Fruit fly (Drosophila melanogaster) whole organism, embryonic: ENCODE data around the gene dls.

ENCODE experiments used
- Abd-B ChIP-seq: fragments of 200-800 bp; sonication (Bioruptor generic); optimal IDR thresholded peaks from 2 replicates; lab custom pipeline; 2018; ENCODE audit warnings: missing biosample characterization, mild to moderate bottlenecking, missing genetic modification characterization, moderate library complexity
- Atf6 ChIP-seq: fragments of 200-800 bp; sonication (Bioruptor generic); IDR thresholded peaks from 2 replicates; pipeline ENCODE4 v1.3.6; 2022; ENCODE audit warnings: missing biosample characterization, missing genetic modification characterization
- Bgb ChIP-seq: fragments of 200-800 bp; sonication (Bioruptor generic); IDR thresholded peaks from 2 replicates; pipeline ENCODE4 v1.3.6; 2022; ENCODE audit warnings: missing biosample characterization, missing genetic modification characterization; ENCODE audit not compliant: partially characterized antibody
- CG10267 ChIP-seq: fragments of 200-800 bp; sonication (Bioruptor generic); optimal IDR thresholded peaks from 2 replicates; lab custom pipeline; 2018; ENCODE audit warnings: missing biosample characterization, mild to moderate bottlenecking, missing genetic modification characterization, moderate library complexity
- CG10321 ChIP-seq: fragments of 200-800 bp; sonication (Bioruptor generic); IDR thresholded peaks from 2 replicates; pipeline ENCODE4 v1.3.6; 2022; ENCODE audit warnings: missing biosample characterization, missing genetic modification characterization
- CG10979 ChIP-seq: fragments of 200-800 bp; sonication (Bioruptor generic); optimal IDR thresholded peaks from 2 replicates; lab custom pipeline; 2018; ENCODE audit warnings: missing biosample characterization, mild to moderate bottlenecking, missing genetic modification characterization, moderate library complexity
- CG11398 ChIP-seq: fragments of 200-800 bp; sonication (Bioruptor generic); optimal IDR thresholded peaks from 2 replicates; lab custom pipeline; 2016; ENCODE audit warnings: missing biosample characterization, missing genetic modification characterization
- CG11456 ChIP-seq: fragments of 200-800 bp; sonication (Bioruptor generic); IDR thresholded peaks from 3 replicates; pipeline ENCODE4 v1.3.6; 2022; ENCODE audit warnings: missing biosample characterization, missing genetic modification characterization
- CG11504 ChIP-seq: fragments of 200-800 bp; sonication (Bioruptor generic); optimal IDR thresholded peaks from 3 replicates; lab custom pipeline; 2019; ENCODE audit warnings: missing biosample characterization, mild to moderate bottlenecking, missing genetic modification characterization, moderate library complexity
- CG1233 ChIP-seq: fragments of 200-800 bp; sonication (Bioruptor generic); optimal IDR thresholded peaks from 4 replicates; lab custom pipeline; 2018; ENCODE audit warnings: missing biosample characterization, mild to moderate bottlenecking, missing genetic modification characterization
- CG17361 ChIP-seq: fragments of 200-800 bp; sonication (Bioruptor generic); IDR thresholded peaks from 3 replicates; pipeline ENCODE4 v1.3.6; 2022; ENCODE audit warnings: missing biosample characterization, missing genetic modification characterization
- CG17385 ChIP-seq: fragments of 200-800 bp; sonication (Bioruptor generic); optimal IDR thresholded peaks from 3 replicates; lab custom pipeline; 2018; ENCODE audit warnings: missing biosample characterization, mild to moderate bottlenecking, missing genetic modification characterization
- CG18011 ChIP-seq: fragments of 200-800 bp; sonication (Bioruptor generic); optimal IDR thresholded peaks from 2 replicates; lab custom pipeline; 2017; ENCODE audit warnings: missing biosample characterization, missing genetic modification characterization, mild to moderate bottlenecking, moderate library complexity, missing genotype
- CG18262 ChIP-seq: fragments of 200-800 bp; optimal IDR thresholded peaks from 3 replicates; lab custom pipeline; 2019; ENCODE audit warnings: missing biosample characterization, mild to moderate bottlenecking, missing genetic modification characterization, moderate library complexity
- CG2678 ChIP-seq: fragments of 200-800 bp; sonication (Bioruptor generic); optimal IDR thresholded peaks from 3 replicates; lab custom pipeline; 2019; ENCODE audit warnings: missing biosample characterization, mild to moderate bottlenecking, missing genetic modification characterization, moderate library complexity
- CG31224 ChIP-seq: fragments of 200-800 bp; sonication (Bioruptor generic); IDR thresholded peaks from 2 replicates; pipeline ENCODE4 v1.3.6; 2022; ENCODE audit warnings: missing biosample characterization, missing genetic modification characterization
- CG4424 ChIP-seq: fragments of 200-800 bp; sonication (Bioruptor generic); optimal IDR thresholded peaks from 3 replicates; lab custom pipeline; 2016; ENCODE audit warnings: missing biosample characterization, missing genetic modification characterization
- CG5245 ChIP-seq: fragments of 200-800 bp; sonication (Bioruptor generic); optimal IDR thresholded peaks from 3 replicates; lab custom pipeline; 2016; ENCODE audit warnings: missing biosample characterization, missing genetic modification characterization
- CG7556 ChIP-seq: fragments of 200-800 bp; sonication (Bioruptor generic); optimal IDR thresholded peaks from 2 replicates; lab custom pipeline; 2017; ENCODE audit warnings: missing biosample characterization, mild to moderate bottlenecking, missing genetic modification characterization
- CG7839 ChIP-seq: fragments of 200-800 bp; sonication (Bioruptor generic); optimal IDR thresholded peaks from 3 replicates; lab custom pipeline; 2018; ENCODE audit warnings: missing biosample characterization, mild to moderate bottlenecking, missing genetic modification characterization, moderate library complexity
- CG9727 ChIP-seq: fragments of 200-800 bp; sonication (Bioruptor generic); optimal IDR thresholded peaks from 3 replicates; lab custom pipeline; 2017; ENCODE audit warnings: missing biosample characterization, mild to moderate bottlenecking, missing genetic modification characterization
- D ChIP-seq, 2 experiments: fragments of 200-800 bp in 1 of 2; fragments of >200 bp in 1 of 2; sonication (Bioruptor generic) in 1 of 2; optimal IDR thresholded peaks; 2 replicates in 1 of 2; 3 replicates in 1 of 2; lab custom pipeline; 2017; ENCODE audit warnings: mild to moderate bottlenecking in 1 of 2, missing biosample characterization in 1 of 2, missing genetic modification characterization in 1 of 2, missing genetic modification reagents in 1 of 2
- Dip3 ChIP-seq: fragments of 200-800 bp; sonication (Bioruptor generic); optimal IDR thresholded peaks from 3 replicates; lab custom pipeline; 2016; ENCODE audit warnings: missing biosample characterization, missing genetic modification characterization
- Drgx ChIP-seq: fragments of 200-800 bp; sonication (Bioruptor generic); IDR thresholded peaks from 2 replicates; pipeline ENCODE4 v1.3.6; 2022; ENCODE audit warnings: missing biosample characterization, missing genetic modification characterization
- HLH4C ChIP-seq: fragments of 200-800 bp; sonication (Bioruptor generic); IDR thresholded peaks from 3 replicates; pipeline ENCODE4 v1.3.6; 2022; ENCODE audit warnings: missing biosample characterization, missing genetic modification characterization; ENCODE audit not compliant: partially characterized antibody
- MBD-R2 ChIP-seq: fragments of 200-800 bp; sonication (Bioruptor generic); IDR thresholded peaks from 2 replicates; pipeline ENCODE4 v1.3.6; 2022; ENCODE audit warnings: missing biosample characterization, missing genetic modification characterization
- Med ChIP-seq: fragments of 200-800 bp; sonication (Bioruptor generic); peaks from one replicate; lab custom pipeline; 2016; ENCODE audit warnings: missing biosample characterization, missing genetic modification characterization, mild to moderate bottlenecking, inconsistent platforms, moderate library complexity
- Spps ChIP-seq: fragments of 200-800 bp; sonication (Bioruptor generic); optimal IDR thresholded peaks from 2 replicates; lab custom pipeline; 2018; ENCODE audit warnings: missing biosample characterization, mild to moderate bottlenecking, missing genetic modification characterization
- Stat92E ChIP-seq, 3 experiments: fragments of >200 bp in 2 of 3; fragments of 200-800 bp in 1 of 3; sonication (Bioruptor generic) in 1 of 3; optimal IDR thresholded peaks; 2 replicates each; lab custom pipeline; 2017 to 2019; ENCODE audit warnings: missing biosample characterization in 3 of 3, missing genetic modification characterization in 3 of 3, mild to moderate bottlenecking in 1 of 3, moderate library complexity in 1 of 3
- ac ChIP-seq: fragments of 200-800 bp; sonication (Bioruptor generic); optimal IDR thresholded peaks from 3 replicates; lab custom pipeline; 2017; ENCODE audit warnings: missing biosample characterization, mild to moderate bottlenecking, missing genetic modification characterization
- al ChIP-seq: fragments of 200-800 bp; sonication (Bioruptor generic); IDR thresholded peaks from 2 replicates; pipeline ENCODE4 v1.3.6; 2022; ENCODE audit warnings: missing biosample characterization, missing genetic modification characterization
- aop ChIP-seq: fragments of 200-800 bp; sonication (Bioruptor generic); IDR thresholded peaks from 2 replicates; pipeline ENCODE4 v1.3.6; 2022; ENCODE audit warnings: missing biosample characterization, missing genetic modification characterization
- ase ChIP-seq: fragments of 200-800 bp; sonication (Bioruptor generic); IDR thresholded peaks from 3 replicates; pipeline ENCODE4 v1.3.6; 2022; ENCODE audit warnings: missing biosample characterization, missing genetic modification characterization
- ato ChIP-seq: fragments of 200-800 bp; sonication (Bioruptor generic); IDR thresholded peaks from 2 replicates; pipeline ENCODE4 v1.3.6; 2022; ENCODE audit warnings: missing biosample characterization, missing genetic modification characterization; ENCODE audit not compliant: partially characterized antibody
- bab2 ChIP-seq: fragments of 200-800 bp; sonication (Bioruptor generic); optimal IDR thresholded peaks from 2 replicates; lab custom pipeline; 2016; ENCODE audit warnings: missing biosample characterization, missing genetic modification characterization
- ci ChIP-seq: fragments of 200-800 bp; sonication (Bioruptor generic); IDR thresholded peaks from 3 replicates; pipeline ENCODE4 v1.3.6; 2022; ENCODE audit warnings: missing biosample characterization, missing genetic modification characterization
- dmrt11E ChIP-seq: fragments of 200-800 bp; sonication (Bioruptor generic); optimal IDR thresholded peaks from 3 replicates; lab custom pipeline; 2018; ENCODE audit warnings: missing biosample characterization, mild to moderate bottlenecking, missing genetic modification characterization, moderate library complexity
- ems ChIP-seq: fragments of 200-800 bp; sonication (Bioruptor generic); optimal IDR thresholded peaks from 3 replicates; lab custom pipeline; 2016; ENCODE audit warnings: missing biosample characterization, missing genetic modification characterization
- fd96Cb ChIP-seq: fragments of 200-800 bp; sonication (Bioruptor generic); optimal IDR thresholded peaks from 2 replicates; lab custom pipeline; 2018; ENCODE audit warnings: missing biosample characterization, mild to moderate bottlenecking, missing genetic modification characterization, moderate library complexity
- gro ChIP-seq: fragments of 200-800 bp; sonication (Bioruptor generic); optimal IDR thresholded peaks from 2 replicates; lab custom pipeline; 2016; ENCODE audit warnings: missing biosample characterization, missing genetic modification characterization
- jumu ChIP-seq: fragments of 200-800 bp; sonication (Bioruptor generic); optimal IDR thresholded peaks from 3 replicates; lab custom pipeline; 2016; ENCODE audit warnings: missing biosample characterization, missing genetic modification characterization
- nerfin-1 ChIP-seq: fragments of 200-800 bp; sonication (Bioruptor generic); optimal IDR thresholded peaks from 3 replicates; lab custom pipeline; 2019; ENCODE audit warnings: missing biosample characterization, mild to moderate bottlenecking, missing genetic modification characterization, moderate library complexity
- nmo ChIP-seq: fragments of 200-800 bp; sonication (Bioruptor generic); optimal IDR thresholded peaks from 2 replicates; lab custom pipeline; 2018; ENCODE audit warnings: missing biosample characterization, mild to moderate bottlenecking, missing genetic modification characterization, moderate library complexity
- nom ChIP-seq: fragments of 200-800 bp; sonication (Bioruptor generic); optimal IDR thresholded peaks from 2 replicates; lab custom pipeline; 2017; ENCODE audit warnings: missing biosample characterization, missing genetic modification characterization, mild to moderate bottlenecking, moderate library complexity, missing genetic modification reagents
- pita ChIP-seq: fragments of 200-800 bp; sonication (Bioruptor generic); optimal IDR thresholded peaks from 2 replicates; lab custom pipeline; 2017; ENCODE audit warnings: missing biosample characterization, mild to moderate bottlenecking, missing genetic modification characterization
- pzg ChIP-seq: fragments of 200-800 bp; sonication (Bioruptor generic); optimal IDR thresholded peaks from 3 replicates; lab custom pipeline; 2018; ENCODE audit warnings: missing biosample characterization, mild to moderate bottlenecking, missing genetic modification characterization, moderate library complexity
- run ChIP-seq: fragments of 200-800 bp; sonication (Bioruptor generic); optimal IDR thresholded peaks from 3 replicates; lab custom pipeline; 2018; ENCODE audit warnings: missing biosample characterization, mild to moderate bottlenecking, missing genetic modification characterization
- stwl ChIP-seq: fragments of 200-800 bp; sonication (Bioruptor generic); optimal IDR thresholded peaks from 3 replicates; lab custom pipeline; 2018; ENCODE audit warnings: missing biosample characterization, mild to moderate bottlenecking, missing genetic modification characterization, moderate library complexity
- trem ChIP-seq: fragments of 200-800 bp; optimal IDR thresholded peaks from 3 replicates; lab custom pipeline; 2019; ENCODE audit warnings: missing biosample characterization, mild to moderate bottlenecking, missing genetic modification characterization, moderate library complexity

Gene dls

DNA sequence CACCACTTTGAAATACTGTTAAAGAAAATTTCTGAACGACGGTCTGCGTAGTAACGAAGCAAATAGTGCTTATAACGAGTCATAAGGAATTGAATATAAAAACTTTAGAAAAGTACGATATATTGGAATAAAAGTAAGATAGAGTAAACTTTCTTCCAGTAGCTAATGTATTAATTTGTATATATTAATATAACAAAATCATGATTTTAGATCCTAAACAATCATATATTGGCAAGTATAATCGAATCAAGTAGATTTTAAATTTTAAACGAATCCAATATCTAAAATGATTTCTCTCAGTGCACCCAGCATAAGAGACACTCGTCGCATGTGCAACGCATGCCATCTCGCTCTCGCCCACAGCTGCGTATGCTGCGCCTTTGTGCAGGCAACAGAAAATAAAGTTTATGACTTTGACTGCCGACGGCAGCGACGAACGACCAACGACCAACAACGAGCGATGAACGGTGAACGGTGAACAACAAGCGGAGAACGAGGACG is 19.7 kb upstream of the dls start:
- TF ChIP-seq CG1233 (GFP tag; lab: Kevin White, UChicago), result no peak
- TF ChIP-seq CG11456 (GFP tag; lab: Robert Waterston, UW), result no peak
- TF ChIP-seq CG10321 (GFP tag; lab: Robert Waterston, UW), result peak; percentile 36; the same call in 1 of the 2 replicates
- peak; percentile 16 for TF ChIP-seq CG4424 (GFP tag; lab: Kevin White, UChicago)
- TF ChIP-seq CG10267, result no peak
- TF ChIP-seq Bgb (GFP tag; lab: Robert Waterston, UW), result no peak
- TF ChIP-seq Stat92E (GFP tag; optimal IDR thresholded peaks at IDR 0.05; lab: Kevin White, UChicago), result no peak
- peak; percentile 48 for TF ChIP-seq Abd-B (GFP tag; lab: Kevin White, UChicago)
- TF ChIP-seq trem, result peak; percentile 53
- TF ChIP-seq ems (GFP tag; lab: Kevin White, UChicago), result no peak
- no peak for TF ChIP-seq jumu
- peak; percentile 64 for TF ChIP-seq CG10979 (tag; lab: Kevin White, UChicago)
- no peak for TF ChIP-seq HLH4C (GFP tag; lab: Robert Waterston, UW)
- TF ChIP-seq CG17361 (GFP tag; lab: Robert Waterston, UW), result 0 out of 3 replicates have a peak, but pooled peaks have one; percentile 20
- TF ChIP-seq run (tag; lab: Kevin White, UChicago), result no peak
- no peak for TF ChIP-seq MBD-R2 (GFP tag; lab: Robert Waterston, UW)
- no peak for TF ChIP-seq CG31224
- TF ChIP-seq al (GFP tag; lab: Robert Waterston, UW), result no peak
- no peak for TF ChIP-seq aop (GFP tag; lab: Robert Waterston, UW)
- peak; percentile 39; the same call in 1 of the 3 replicates for TF ChIP-seq ci (GFP tag; lab: Robert Waterston, UW)
- peak; percentile 42 for TF ChIP-seq CG2678
- TF ChIP-seq nom (GFP tag; lab: Kevin White, UChicago), result peak; percentile 73
- TF ChIP-seq CG11504 (tag; lab: Kevin White, UChicago), result peak; percentile 42
- peak; percentile 16 for TF ChIP-seq nerfin-1 (tag; lab: Kevin White, UChicago)
- TF ChIP-seq CG11398 (GFP tag; lab: Kevin White, UChicago), result no peak
- TF ChIP-seq CG9727 (GFP tag; lab: Kevin White, UChicago), result peak; percentile 8
- TF ChIP-seq nmo (GFP tag; lab: Kevin White, UChicago), result peak; percentile 75
- no peak for TF ChIP-seq CG18011 (GFP tag; lab: Kevin White, UChicago)
- peak; percentile 1 for TF ChIP-seq fd96Cb
- TF ChIP-seq Med, result peak; percentile 15
- no peak for TF ChIP-seq Atf6 (GFP tag; lab: Robert Waterston, UW)
- peak; percentile 8 for TF ChIP-seq stwl
- TF ChIP-seq CG17385, result no peak
- TF ChIP-seq bab2 (GFP tag; lab: Kevin White, UChicago), result no peak
- TF ChIP-seq CG18262, result peak; percentile 13
- no peak for TF ChIP-seq CG5245 (GFP tag; lab: Kevin White, UChicago)
- TF ChIP-seq pita, result no peak
- TF ChIP-seq pzg (GFP tag; lab: Kevin White, UChicago), result no peak
- TF ChIP-seq CG7556 (GFP tag; lab: Kevin White, UChicago), result no peak
- TF ChIP-seq ase, result no peak
- TF ChIP-seq Dip3 (GFP tag; lab: Kevin White, UChicago), result no peak
- TF ChIP-seq ac, result no peak
- TF ChIP-seq dmrt11E (tag; lab: Kevin White, UChicago), result peak; percentile 19
- peak; percentile 77 for TF ChIP-seq Drgx (GFP tag; lab: Robert Waterston, UW)
- TF ChIP-seq gro (GFP tag; lab: Kevin White, UChicago), result no peak
- TF ChIP-seq CG7839, result peak; percentile 66
- no peak for TF ChIP-seq ato
- TF ChIP-seq D (optimal IDR thresholded peaks at IDR 0.05; lab: Kevin White, UChicago), result no peak
- no peak for TF ChIP-seq D (GFP tag; optimal IDR thresholded peaks at IDR 0.05; lab: Kevin White, UChicago)
- peak; percentile 18 for TF ChIP-seq Spps (tag; lab: Kevin White, UChicago)
